Fruit fly (Drosophila melanogaster) whole organism, embryonic: ENCODE data around the gene AlaRS-m.
A peak's percentile ranks its signal among the peaks of the same experiment; 100 is the strongest.

Experiments
- Abd-B ChIP-seq: fragments of 200-800 bp; sonication (Bioruptor generic); optimal IDR thresholded peaks from 2 replicates; lab custom pipeline; 2018; ENCODE audit warnings: missing biosample characterization, mild to moderate bottlenecking, missing genetic modification characterization, moderate library complexity
- Atf6 ChIP-seq: fragments of 200-800 bp; sonication (Bioruptor generic); IDR thresholded peaks from 2 replicates; pipeline ENCODE4 v1.3.6; 2022; ENCODE audit warnings: missing biosample characterization, missing genetic modification characterization
- Bgb ChIP-seq: fragments of 200-800 bp; sonication (Bioruptor generic); IDR thresholded peaks from 2 replicates; pipeline ENCODE4 v1.3.6; 2022; ENCODE audit warnings: missing biosample characterization, missing genetic modification characterization; ENCODE audit not compliant: partially characterized antibody
- CG10147 ChIP-seq: fragments of 200-800 bp; sonication (Bioruptor generic); optimal IDR thresholded peaks from 2 replicates; lab custom pipeline; 2019; ENCODE audit warnings: missing biosample characterization, mild to moderate bottlenecking, missing genetic modification characterization, moderate library complexity
- CG10274 ChIP-seq: fragments of 200-800 bp; sonication (Bioruptor generic); optimal IDR thresholded peaks from 3 replicates; lab custom pipeline; 2017; ENCODE audit warnings: missing biosample characterization, mild to moderate bottlenecking, missing genetic modification characterization
- CG10543 ChIP-seq: fragments of 200-800 bp; sonication (Bioruptor generic); optimal IDR thresholded peaks from 3 replicates; lab custom pipeline; 2017; ENCODE audit warnings: missing biosample characterization, mild to moderate bottlenecking, missing genetic modification characterization, moderate library complexity
- CG10654 ChIP-seq: fragments of 200-800 bp; sonication (Bioruptor generic); optimal IDR thresholded peaks from 2 replicates; lab custom pipeline; 2016; ENCODE audit warnings: missing biosample characterization, missing genetic modification characterization
- CG11456 ChIP-seq: fragments of 200-800 bp; sonication (Bioruptor generic); IDR thresholded peaks from 3 replicates; pipeline ENCODE4 v1.3.6; 2022; ENCODE audit warnings: missing biosample characterization, missing genetic modification characterization
- CG12219 ChIP-seq: fragments of 200-800 bp; sonication (Bioruptor generic); optimal IDR thresholded peaks from 3 replicates; lab custom pipeline; 2018; ENCODE audit warnings: missing biosample characterization, mild to moderate bottlenecking, missing genetic modification characterization
- CG13624 ChIP-seq: fragments of 200-800 bp; sonication (Bioruptor generic); optimal IDR thresholded peaks from 2 replicates; lab custom pipeline; 2016; ENCODE audit warnings: missing biosample characterization, missing genetic modification characterization
- CG13775 ChIP-seq: fragments of 200-800 bp; sonication (Bioruptor generic); optimal IDR thresholded peaks from 3 replicates; lab custom pipeline; 2017; ENCODE audit warnings: missing biosample characterization, mild to moderate bottlenecking, missing genetic modification characterization
- CG15479 ChIP-seq: fragments of 200-800 bp; sonication (Bioruptor generic); optimal IDR thresholded peaks from 3 replicates; lab custom pipeline; 2019; ENCODE audit warnings: missing biosample characterization, mild to moderate bottlenecking, missing genetic modification characterization, moderate library complexity
- CG15601 ChIP-seq: fragments of 200-800 bp; sonication (Bioruptor generic); optimal IDR thresholded peaks from 3 replicates; lab custom pipeline; 2019; ENCODE audit warnings: missing biosample characterization, mild to moderate bottlenecking, missing genetic modification characterization, moderate library complexity
- CG1602 ChIP-seq: fragments of 200-800 bp; sonication (Bioruptor generic); optimal IDR thresholded peaks from 3 replicates; lab custom pipeline; 2016; ENCODE audit warnings: missing biosample characterization, missing genetic modification characterization
- CG18011 ChIP-seq: fragments of 200-800 bp; sonication (Bioruptor generic); optimal IDR thresholded peaks from 2 replicates; lab custom pipeline; 2017; ENCODE audit warnings: missing biosample characterization, missing genetic modification characterization, mild to moderate bottlenecking, moderate library complexity, missing genotype
- CG4360 ChIP-seq: fragments of 200-800 bp; sonication (Bioruptor generic); IDR thresholded peaks from 2 replicates; pipeline ENCODE4 v1.3.6; 2022; ENCODE audit warnings: missing biosample characterization, missing genetic modification characterization
- CG4820 ChIP-seq: fragments of 200-800 bp; sonication (Bioruptor generic); optimal IDR thresholded peaks from 3 replicates; lab custom pipeline; 2016; ENCODE audit warnings: missing biosample characterization, missing genetic modification characterization
- CG7839 ChIP-seq: fragments of 200-800 bp; sonication (Bioruptor generic); optimal IDR thresholded peaks from 3 replicates; lab custom pipeline; 2018; ENCODE audit warnings: missing biosample characterization, mild to moderate bottlenecking, missing genetic modification characterization, moderate library complexity
- CG7928 ChIP-seq: fragments of 200-800 bp; sonication (Bioruptor generic); optimal IDR thresholded peaks from 2 replicates; lab custom pipeline; 2017; ENCODE audit warnings: missing biosample characterization, mild to moderate bottlenecking, missing genetic modification characterization
- CG8388 ChIP-seq: fragments of 200-800 bp; sonication (Bioruptor generic); optimal IDR thresholded peaks from 2 replicates; lab custom pipeline; 2019; ENCODE audit warnings: missing biosample characterization, mild to moderate bottlenecking, missing genetic modification characterization, moderate library complexity
- CG8765 ChIP-seq: fragments of 200-800 bp; sonication (Bioruptor generic); IDR thresholded peaks from 2 replicates; pipeline ENCODE4 v1.3.6; 2022; ENCODE audit warnings: missing biosample characterization, missing genetic modification characterization
- CkIIα-i1 ChIP-seq: fragments of 200-800 bp; sonication (Bioruptor generic); IDR thresholded peaks from 2 replicates; pipeline ENCODE4 v1.3.6; 2022; ENCODE audit warnings: missing biosample characterization, missing genetic modification characterization
- D ChIP-seq, 2 experiments: fragments of 200-800 bp in 1 of 2; fragments of >200 bp in 1 of 2; sonication (Bioruptor generic) in 1 of 2; optimal IDR thresholded peaks; 2 replicates in 1 of 2; 3 replicates in 1 of 2; lab custom pipeline; 2017; ENCODE audit warnings: mild to moderate bottlenecking in 1 of 2, missing biosample characterization in 1 of 2, missing genetic modification characterization in 1 of 2, missing genetic modification reagents in 1 of 2
- Drgx ChIP-seq: fragments of 200-800 bp; sonication (Bioruptor generic); IDR thresholded peaks from 2 replicates; pipeline ENCODE4 v1.3.6; 2022; ENCODE audit warnings: missing biosample characterization, missing genetic modification characterization
- Ets65A ChIP-seq: fragments of 200-800 bp; sonication (Bioruptor generic); peaks from one replicate; lab custom pipeline; 2016; ENCODE audit warnings: missing biosample characterization, missing genetic modification characterization
- HmgD ChIP-seq: fragments of 200-800 bp; sonication (Bioruptor generic); optimal IDR thresholded peaks from 3 replicates; lab custom pipeline; 2016; ENCODE audit warnings: missing biosample characterization, missing genetic modification characterization
- HmgZ ChIP-seq: fragments of 200-800 bp; sonication (Bioruptor generic); optimal IDR thresholded peaks from 2 replicates; lab custom pipeline; 2018; ENCODE audit warnings: missing biosample characterization, mild to moderate bottlenecking, missing genetic modification characterization
- Hr39 ChIP-seq: fragments of >200 bp; optimal IDR thresholded peaks from 2 replicates; lab custom pipeline; 2017
- NC2α ChIP-seq: fragments of 200-800 bp; sonication (Bioruptor generic); optimal IDR thresholded peaks from 2 replicates; lab custom pipeline; 2016; ENCODE audit warnings: missing biosample characterization, missing genetic modification characterization
- YL-1 ChIP-seq: fragments of 200-800 bp; sonication (Bioruptor generic); optimal IDR thresholded peaks from 3 replicates; lab custom pipeline; 2017; ENCODE audit warnings: missing biosample characterization, mild to moderate bottlenecking, missing genetic modification characterization
- ara ChIP-seq: fragments of 200-800 bp; sonication (Bioruptor generic); IDR thresholded peaks from 2 replicates; pipeline ENCODE4 v1.3.6; 2022; ENCODE audit warnings: missing biosample characterization, missing genetic modification characterization
- bigmax ChIP-seq: fragments of 200-800 bp; sonication (Bioruptor generic); optimal IDR thresholded peaks from 2 replicates; lab custom pipeline; 2018; ENCODE audit warnings: missing biosample characterization, mild to moderate bottlenecking, missing genetic modification characterization
- bowl ChIP-seq: fragments of 200-800 bp; sonication (Bioruptor generic); IDR thresholded peaks from 2 replicates; pipeline ENCODE4 v1.3.6; 2022; ENCODE audit warnings: missing biosample characterization, missing genetic modification characterization
- br ChIP-seq: fragments of >200 bp; optimal IDR thresholded peaks from 2 replicates; lab custom pipeline; 2017
- btn ChIP-seq: fragments of 200-800 bp; sonication (Bioruptor generic); optimal IDR thresholded peaks from 2 replicates; lab custom pipeline; 2016; ENCODE audit warnings: missing biosample characterization, missing genetic modification characterization
- chm ChIP-seq: fragments of 200-800 bp; sonication (Bioruptor generic); IDR thresholded peaks from 2 replicates; pipeline ENCODE4 v1.3.6; 2022; ENCODE audit warnings: missing biosample characterization, missing genetic modification characterization
- ci ChIP-seq: fragments of 200-800 bp; sonication (Bioruptor generic); IDR thresholded peaks from 3 replicates; pipeline ENCODE4 v1.3.6; 2022; ENCODE audit warnings: missing biosample characterization, missing genetic modification characterization
- danr ChIP-seq: fragments of 200-800 bp; sonication (Bioruptor generic); IDR thresholded peaks from 2 replicates; pipeline ENCODE4 v1.3.6; 2022; ENCODE audit warnings: missing biosample characterization, missing genetic modification characterization
- fd96Cb ChIP-seq: fragments of 200-800 bp; sonication (Bioruptor generic); optimal IDR thresholded peaks from 2 replicates; lab custom pipeline; 2018; ENCODE audit warnings: missing biosample characterization, mild to moderate bottlenecking, missing genetic modification characterization, moderate library complexity
- hkb ChIP-seq, 2 experiments: fragments of 200-800 bp in 1 of 2; fragments of >200 bp in 1 of 2; sonication (Bioruptor generic) in 1 of 2; IDR thresholded peaks in 1 of 2; optimal IDR thresholded peaks in 1 of 2; 2 replicates each; pipeline versions ENCODE4 v1.3.6 to Lab custom; 2017 to 2022; ENCODE audit warnings: missing biosample characterization in 1 of 2, missing genetic modification characterization in 1 of 2
- klu ChIP-seq: fragments of 200-800 bp; sonication (Bioruptor generic); IDR thresholded peaks from 2 replicates; pipeline ENCODE4 v1.3.6; 2022; ENCODE audit warnings: missing biosample characterization, missing genetic modification characterization
- lmd ChIP-seq: fragments of 200-800 bp; sonication (Bioruptor generic); IDR thresholded peaks from 2 replicates; pipeline ENCODE4 v1.3.6; 2022; ENCODE audit warnings: missing biosample characterization, missing genetic modification characterization
- mirr ChIP-seq: fragments of 200-800 bp; sonication (Bioruptor generic); optimal IDR thresholded peaks from 3 replicates; lab custom pipeline; 2018; ENCODE audit warnings: missing biosample characterization, mild to moderate bottlenecking, missing genetic modification characterization
- pros ChIP-seq: fragments of 200-800 bp; sonication (Bioruptor generic); optimal IDR thresholded peaks from 3 replicates; lab custom pipeline; 2019; ENCODE audit warnings: missing biosample characterization, mild to moderate bottlenecking, missing genetic modification characterization, moderate library complexity
- tio ChIP-seq: fragments of 200-800 bp; sonication (Bioruptor generic); optimal IDR thresholded peaks from 2 replicates; lab custom pipeline; 2017; ENCODE audit warnings: missing biosample characterization, missing genetic modification characterization, inconsistent platforms
- trem ChIP-seq: fragments of 200-800 bp; optimal IDR thresholded peaks from 3 replicates; lab custom pipeline; 2019; ENCODE audit warnings: missing biosample characterization, mild to moderate bottlenecking, missing genetic modification characterization, moderate library complexity
- tup ChIP-seq: fragments of 200-800 bp; sonication (Bioruptor generic); optimal IDR thresholded peaks from 2 replicates; lab custom pipeline; 2016; ENCODE audit warnings: missing biosample characterization, mild to moderate bottlenecking, missing genetic modification characterization, moderate library complexity
- zen2 ChIP-seq: fragments of 200-800 bp; sonication (Bioruptor generic); IDR thresholded peaks from 3 replicates; pipeline ENCODE4 v1.3.6; 2022; ENCODE audit warnings: missing biosample characterization, missing genetic modification characterization; ENCODE audit not compliant: partially characterized antibody
- zfh1 ChIP-seq: fragments of 200-800 bp; sonication (Bioruptor generic); IDR thresholded peaks from 3 replicates; pipeline ENCODE4 v1.3.6; 2022; ENCODE audit warnings: missing biosample characterization, missing genetic modification characterization

AlaRS-m gene

DNA sequence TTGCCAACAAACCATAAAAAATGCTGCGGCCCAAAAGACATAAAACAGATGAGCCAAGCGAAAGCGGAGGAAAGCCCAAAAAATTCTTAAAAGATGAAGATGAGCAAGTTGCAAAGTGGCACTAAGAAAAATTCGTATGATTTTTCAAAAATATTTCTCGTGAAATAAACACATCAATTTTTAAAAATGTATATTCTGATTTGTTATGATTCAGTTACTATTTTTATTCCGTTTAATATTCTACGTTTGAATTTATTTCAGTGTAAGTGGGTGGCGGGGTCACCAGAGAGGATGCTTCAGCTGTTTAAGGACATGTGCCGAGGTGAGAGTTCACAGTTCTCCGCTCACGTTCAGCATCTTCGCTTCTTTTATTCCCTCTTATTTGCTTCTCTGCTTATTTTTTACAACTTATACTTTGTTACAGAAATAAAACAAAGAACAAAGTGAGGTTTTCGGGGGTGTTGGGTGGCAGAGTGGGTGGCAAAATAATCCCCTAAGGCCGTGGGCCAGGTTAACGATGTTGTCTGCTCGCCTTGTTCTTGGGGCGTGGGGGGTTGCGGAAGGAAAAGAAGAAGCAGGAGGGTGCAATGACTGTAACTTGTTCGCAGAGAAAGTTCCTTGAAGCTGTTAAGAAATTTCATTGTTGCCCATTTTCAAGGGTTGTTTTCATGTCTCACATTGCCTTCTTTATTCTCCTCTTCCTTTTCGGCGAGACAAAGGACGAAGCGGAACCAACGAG, 36.5 kb downstream of the AlaRS-m start (continued):
- TF ChIP-seq Abd-B (GFP tag; lab: Kevin White, UChicago) (no peak), klu (GFP tag; lab: Robert Waterston, UW) (0 out of 2 replicates have a peak, but pooled peaks have one; percentile 22), danr (GFP tag; lab: Robert Waterston, UW) (no peak), ara (GFP tag; lab: Robert Waterston, UW) (0 out of 2 replicates have a peak, but pooled peaks have one; percentile 47), fd96Cb (tag; lab: Kevin White, UChicago) (peak; percentile 30), D (optimal IDR thresholded peaks at IDR 0.05; lab: Kevin White, UChicago) (no peak), D (GFP tag; optimal IDR thresholded peaks at IDR 0.05; lab: Kevin White, UChicago) (no peak), CG8388 (peak; percentile 41), Hr39 (lab: Kevin White, UChicago) (no peak), btn (GFP tag; lab: Kevin White, UChicago) (no peak), trem (tag; lab: Kevin White, UChicago) (no peak), CG10274 (GFP tag; lab: Kevin White, UChicago) (no peak), Bgb (GFP tag; lab: Robert Waterston, UW) (no peak), chm (GFP tag; lab: Robert Waterston, UW) (no peak; the same call in 1 of the 2 replicates), ci (GFP tag; lab: Robert Waterston, UW) (peak; percentile 53; the same call in 1 of the 3 replicates), CG10147 (GFP tag; lab: Kevin White, UChicago) (peak; percentile 57), CG8765 (no peak), pros (GFP tag; lab: Kevin White, UChicago) (peak; percentile 82), br (lab: Kevin White, UChicago) (no peak), CG10654 (no peak), CG15479 (GFP tag; lab: Kevin White, UChicago) (no peak), bigmax (GFP tag; lab: Kevin White, UChicago) (no peak), mirr (GFP tag; lab: Kevin White, UChicago) (no peak), hkb (optimal IDR thresholded peaks at IDR 0.05; lab: Kevin White, UChicago) (no peak), hkb (GFP tag; IDR thresholded peaks at IDR 0.05; lab: Robert Waterston, UW) (peak; percentile 66; the same call in 1 of the 2 replicates), zfh1 (GFP tag; lab: Robert Waterston, UW) (no peak), CkIIα-i1 (GFP tag; lab: Robert Waterston, UW) (no peak), tup (GFP tag; lab: Kevin White, UChicago) (no peak), Drgx (GFP tag; lab: Robert Waterston, UW) (0 out of 2 replicates have a peak, but pooled peaks have one; percentile 14), CG12219 (GFP tag; lab: Kevin White, UChicago) (peak; percentile 12), zen2 (GFP tag; lab: Robert Waterston, UW) (no peak), tio (peak; percentile 19), Atf6 (GFP tag; lab: Robert Waterston, UW) (no peak; the same call in 1 of the 2 replicates), CG7928 (GFP tag; lab: Kevin White, UChicago) (no peak), Ets65A (peak; percentile 75), CG7839 (tag; lab: Kevin White, UChicago) (peak; percentile 59), YL-1 (GFP tag; lab: Kevin White, UChicago) (no peak), CG13775 (GFP tag; lab: Kevin White, UChicago) (peak; percentile 15), CG18011 (GFP tag; lab: Kevin White, UChicago) (no peak), lmd (GFP tag; lab: Robert Waterston, UW) (peak; percentile 36), CG4360 (GFP tag; lab: Robert Waterston, UW) (no peak), CG4820 (GFP tag; lab: Kevin White, UChicago) (peak; percentile 36), NC2α (GFP tag; lab: Kevin White, UChicago) (no peak), CG1602 (GFP tag; lab: Kevin White, UChicago) (no peak), CG13624 (peak; percentile 32), CG10543 (GFP tag; lab: Kevin White, UChicago) (no peak), HmgD (GFP tag; lab: Kevin White, UChicago) (no peak), HmgZ (tag; lab: Kevin White, UChicago) (no peak), bowl (GFP tag; lab: Robert Waterston, UW) (no peak), CG15601 (tag; lab: Kevin White, UChicago) (peak; percentile 0), CG11456 (GFP tag; lab: Robert Waterston, UW) (no peak)
